Fruit fly (Drosophila melanogaster) whole organism, embryonic: ENCODE measurements around the gene QIL1.

Source experiments
- Abd-B ChIP-seq: fragments of 200-800 bp; sonication (Bioruptor generic); optimal IDR thresholded peaks from 2 replicates; lab custom pipeline; 2018; ENCODE audit warnings: missing biosample characterization, mild to moderate bottlenecking, missing genetic modification characterization, moderate library complexity
- Bgb ChIP-seq: fragments of 200-800 bp; sonication (Bioruptor generic); IDR thresholded peaks from 2 replicates; pipeline ENCODE4 v1.3.6; 2022; ENCODE audit warnings: missing biosample characterization, missing genetic modification characterization; ENCODE audit not compliant: partially characterized antibody
- CG10431 ChIP-seq: fragments of 200-800 bp; sonication (Bioruptor generic); optimal IDR thresholded peaks from 3 replicates; lab custom pipeline; 2018; ENCODE audit warnings: missing biosample characterization, mild to moderate bottlenecking, missing genetic modification characterization
- CG11560 ChIP-seq: fragments of 200-800 bp; sonication (Bioruptor generic); IDR thresholded peaks from 3 replicates; pipeline ENCODE4 v1.3.6; 2022; ENCODE audit warnings: missing biosample characterization, missing genetic modification characterization
- CG14441 ChIP-seq: fragments of 200-800 bp; sonication (Bioruptor generic); IDR thresholded peaks from 2 replicates; pipeline ENCODE4 v1.3.6; 2022; ENCODE audit warnings: missing biosample characterization, missing genetic modification characterization
- CG1603 ChIP-seq: fragments of 200-800 bp; sonication (Bioruptor generic); optimal IDR thresholded peaks from 2 replicates; lab custom pipeline; 2019; ENCODE audit warnings: missing biosample characterization, mild to moderate bottlenecking, missing genetic modification characterization, moderate library complexity
- CG17385 ChIP-seq: fragments of 200-800 bp; sonication (Bioruptor generic); optimal IDR thresholded peaks from 3 replicates; lab custom pipeline; 2018; ENCODE audit warnings: missing biosample characterization, mild to moderate bottlenecking, missing genetic modification characterization
- CG1792 ChIP-seq: fragments of 200-800 bp; sonication (Bioruptor generic); optimal IDR thresholded peaks from 2 replicates; lab custom pipeline; 2016; ENCODE audit warnings: missing biosample characterization, missing genetic modification characterization
- CG2116 ChIP-seq: fragments of 200-800 bp; sonication (Bioruptor generic); optimal IDR thresholded peaks from 3 replicates; lab custom pipeline; 2018; ENCODE audit warnings: missing biosample characterization, mild to moderate bottlenecking, missing genetic modification characterization
- CG30403 ChIP-seq: fragments of 200-800 bp; sonication (Bioruptor generic); optimal IDR thresholded peaks from 3 replicates; lab custom pipeline; 2016; ENCODE audit warnings: missing biosample characterization, missing genetic modification characterization
- CG4617 ChIP-seq: fragments of 200-800 bp; sonication (Bioruptor generic); optimal IDR thresholded peaks from 3 replicates; lab custom pipeline; 2016; ENCODE audit warnings: missing biosample characterization, missing genetic modification characterization, borderline replicate concordance
- CG8478 ChIP-seq: fragments of >200 bp; optimal IDR thresholded peaks from 2 replicates; lab custom pipeline; 2018
- CG8924 ChIP-seq: fragments of 200-800 bp; optimal IDR thresholded peaks from 3 replicates; lab custom pipeline; 2019; ENCODE audit warnings: missing biosample characterization, mild to moderate bottlenecking, missing genetic modification characterization, moderate library complexity
- CG9727 ChIP-seq: fragments of 200-800 bp; sonication (Bioruptor generic); optimal IDR thresholded peaks from 3 replicates; lab custom pipeline; 2017; ENCODE audit warnings: missing biosample characterization, mild to moderate bottlenecking, missing genetic modification characterization
- CG9876 ChIP-seq: fragments of 200-800 bp; sonication (Bioruptor generic); optimal IDR thresholded peaks from 2 replicates; lab custom pipeline; 2016; ENCODE audit warnings: missing biosample characterization, missing genetic modification characterization
- Camta ChIP-seq: fragments of 200-800 bp; sonication (Bioruptor generic); optimal IDR thresholded peaks from 2 replicates; lab custom pipeline; 2016; ENCODE audit warnings: missing biosample characterization, missing genetic modification characterization
- Dek ChIP-seq: fragments of 200-800 bp; sonication (Bioruptor generic); optimal IDR thresholded peaks from 3 replicates; lab custom pipeline; 2019; ENCODE audit warnings: missing biosample characterization, mild to moderate bottlenecking, missing genetic modification characterization, moderate library complexity
- Ets65A ChIP-seq: fragments of 200-800 bp; sonication (Bioruptor generic); peaks from one replicate; lab custom pipeline; 2016; ENCODE audit warnings: missing biosample characterization, missing genetic modification characterization
- GATAe ChIP-seq: fragments of 200-800 bp; sonication (Bioruptor generic); conservative IDR thresholded peaks from 2 replicates; pipeline ENCODE4 v1.3.6; 2022; ENCODE audit warnings: missing biosample characterization, missing genetic modification characterization
- HLH4C ChIP-seq: fragments of 200-800 bp; sonication (Bioruptor generic); IDR thresholded peaks from 3 replicates; pipeline ENCODE4 v1.3.6; 2022; ENCODE audit warnings: missing biosample characterization, missing genetic modification characterization; ENCODE audit not compliant: partially characterized antibody
- HLH54F ChIP-seq: fragments of 200-800 bp; sonication (Bioruptor generic); optimal IDR thresholded peaks from 3 replicates; lab custom pipeline; 2016; ENCODE audit warnings: missing biosample characterization, missing genetic modification characterization
- HmgD ChIP-seq: fragments of 200-800 bp; sonication (Bioruptor generic); optimal IDR thresholded peaks from 3 replicates; lab custom pipeline; 2016; ENCODE audit warnings: missing biosample characterization, missing genetic modification characterization
- Hr3 ChIP-seq: fragments of 200-800 bp; sonication (Bioruptor generic); optimal IDR thresholded peaks from 3 replicates; lab custom pipeline; 2016; ENCODE audit warnings: missing biosample characterization, missing genetic modification characterization
- Hr51 ChIP-seq, 2 experiments: fragments of 200-800 bp; sonication (Bioruptor generic); optimal IDR thresholded peaks; 2 replicates in 1 of 2; 3 replicates in 1 of 2; lab custom pipeline; 2016 to 2018; ENCODE audit warnings: missing biosample characterization in 2 of 2, missing genetic modification characterization in 2 of 2, mild to moderate bottlenecking in 1 of 2, moderate library complexity in 1 of 2
- Lhr ChIP-seq: fragments of 200-800 bp; sonication (Bioruptor generic); optimal IDR thresholded peaks from 3 replicates; lab custom pipeline; 2017; ENCODE audit warnings: mild to moderate bottlenecking, missing biosample characterization, missing genetic modification reagents, missing genetic modification characterization
- Nf-YA ChIP-seq: fragments of 200-800 bp; sonication (Bioruptor generic); IDR thresholded peaks from 2 replicates; pipeline ENCODE4 v1.3.6; 2022; ENCODE audit warnings: missing biosample characterization, missing genetic modification characterization
- Ravus ChIP-seq: fragments of 200-800 bp; sonication (Bioruptor generic); IDR thresholded peaks from 2 replicates; pipeline ENCODE4 v1.3.6; 2022; ENCODE audit warnings: missing biosample characterization, missing genetic modification characterization
- Scr ChIP-seq: fragments of 200-800 bp; sonication (Bioruptor generic); IDR thresholded peaks from 2 replicates; pipeline ENCODE4 v1.3.6; 2022; ENCODE audit warnings: missing biosample characterization, missing genetic modification characterization; ENCODE audit not compliant: partially characterized antibody
- Sin3A ChIP-seq: fragments of >200 bp; optimal IDR thresholded peaks from 2 replicates; lab custom pipeline; 2018
- Sry-δ ChIP-seq: fragments of 200-800 bp; sonication (Bioruptor generic); optimal IDR thresholded peaks from 2 replicates; lab custom pipeline; 2016; ENCODE audit warnings: missing biosample characterization, missing genetic modification characterization
- Tbp ChIP-seq: fragments of >200 bp; optimal IDR thresholded peaks from 2 replicates; lab custom pipeline; 2018; ENCODE audit warnings: missing biosample characterization, missing genetic modification characterization
- bbx ChIP-seq: fragments of 200-800 bp; sonication (Bioruptor generic); IDR thresholded peaks from 2 replicates; pipeline ENCODE4 v1.3.6; 2022; ENCODE audit warnings: missing biosample characterization, missing genetic modification characterization; ENCODE audit not compliant: partially characterized antibody
- bcd ChIP-seq: fragments of 200-800 bp; sonication (Bioruptor generic); optimal IDR thresholded peaks from 2 replicates; lab custom pipeline; 2017; ENCODE audit warnings: missing biosample characterization, mild to moderate bottlenecking, missing genetic modification characterization
- ci ChIP-seq: fragments of 200-800 bp; sonication (Bioruptor generic); IDR thresholded peaks from 3 replicates; pipeline ENCODE4 v1.3.6; 2022; ENCODE audit warnings: missing biosample characterization, missing genetic modification characterization
- croc ChIP-seq: fragments of 200-800 bp; sonication (Bioruptor generic); conservative IDR thresholded peaks from 3 replicates; pipeline ENCODE4 v1.3.6; 2022; ENCODE audit warnings: missing biosample characterization, missing genetic modification characterization
- crol ChIP-seq: fragments of 200-800 bp; sonication (Bioruptor generic); IDR thresholded peaks from 2 replicates; pipeline ENCODE4 v1.3.6; 2022; ENCODE audit warnings: missing biosample characterization, missing genetic modification characterization
- dysf ChIP-seq: fragments of 200-800 bp; sonication (Bioruptor generic); IDR thresholded peaks from 3 replicates; pipeline ENCODE4 v1.3.6; 2022; ENCODE audit warnings: missing biosample characterization, missing genetic modification characterization
- en ChIP-seq: fragments of 200-800 bp; sonication (Bioruptor generic); optimal IDR thresholded peaks from 2 replicates; lab custom pipeline; 2016; ENCODE audit warnings: missing biosample characterization, missing genetic modification characterization
- fd64A ChIP-seq: fragments of 200-800 bp; sonication (Bioruptor generic); optimal IDR thresholded peaks from 3 replicates; lab custom pipeline; 2018; ENCODE audit warnings: missing biosample characterization, mild to moderate bottlenecking, missing genetic modification characterization
- ftz-f1 ChIP-seq: fragments of 200-800 bp; sonication (Bioruptor generic); optimal IDR thresholded peaks from 2 replicates; lab custom pipeline; 2016; ENCODE audit warnings: missing biosample characterization, missing genetic modification characterization
- klu ChIP-seq: fragments of 200-800 bp; sonication (Bioruptor generic); IDR thresholded peaks from 2 replicates; pipeline ENCODE4 v1.3.6; 2022; ENCODE audit warnings: missing biosample characterization, missing genetic modification characterization
- lola ChIP-seq, 3 experiments: fragments of >200 bp in 2 of 3; fragments of 200-800 bp in 1 of 3; sonication (Bioruptor generic) in 1 of 3; optimal IDR thresholded peaks; 2 replicates each; lab custom pipeline; 2017 to 2019; ENCODE audit warnings: missing biosample characterization in 3 of 3, missing genetic modification characterization in 3 of 3, mild to moderate bottlenecking in 1 of 3, moderate library complexity in 1 of 3
- mld ChIP-seq: fragments of 200-800 bp; sonication (Bioruptor generic); IDR thresholded peaks from 3 replicates; pipeline ENCODE4 v1.3.6; 2022; ENCODE audit warnings: missing biosample characterization, missing genetic modification characterization; ENCODE audit not compliant: partially characterized antibody
- pros ChIP-seq: fragments of 200-800 bp; sonication (Bioruptor generic); optimal IDR thresholded peaks from 3 replicates; lab custom pipeline; 2019; ENCODE audit warnings: missing biosample characterization, mild to moderate bottlenecking, missing genetic modification characterization, moderate library complexity
- pzg ChIP-seq: fragments of 200-800 bp; sonication (Bioruptor generic); optimal IDR thresholded peaks from 3 replicates; lab custom pipeline; 2018; ENCODE audit warnings: missing biosample characterization, mild to moderate bottlenecking, missing genetic modification characterization, moderate library complexity
- salm ChIP-seq: fragments of 200-800 bp; sonication (Bioruptor generic); optimal IDR thresholded peaks from 2 replicates; lab custom pipeline; 2018; ENCODE audit warnings: missing biosample characterization, mild to moderate bottlenecking, missing genetic modification characterization
- sens ChIP-seq: fragments of 200-800 bp; sonication (Bioruptor generic); peaks from one replicate; lab custom pipeline; 2016; ENCODE audit warnings: missing biosample characterization, missing genetic modification characterization
- stc ChIP-seq: fragments of 200-800 bp; sonication (Bioruptor generic); IDR thresholded peaks from 2 replicates; pipeline ENCODE4 v1.3.6; 2022; ENCODE audit warnings: missing biosample characterization, missing genetic modification characterization
- vfl ChIP-seq: fragments of 200-800 bp; sonication (Bioruptor generic); optimal IDR thresholded peaks from 2 replicates; lab custom pipeline; 2016; ENCODE audit warnings: missing biosample characterization, missing genetic modification characterization
- wdn ChIP-seq: fragments of 200-800 bp; sonication (Bioruptor generic); IDR thresholded peaks from 2 replicates; pipeline ENCODE4 v1.3.6; 2022; ENCODE audit warnings: missing biosample characterization, missing genetic modification characterization

Gene QIL1

dm6 chr3L:17474711-17475451, 9.1 kb downstream of the QIL1 start, which contains the start of the genes UQCR-Q and CG46525 (continued):
- TF ChIP-seq bcd, result no peak
- peak; percentile 20 for TF ChIP-seq Scr (GFP tag; lab: Robert Waterston, UW)
- no peak for TF ChIP-seq fd64A (GFP tag; lab: Kevin White, UChicago)
- peak; percentile 80 for TF ChIP-seq ftz-f1 (GFP tag; lab: Kevin White, UChicago)
- TF ChIP-seq CG11560 (tag; lab: Robert Waterston, UW), result no peak
- TF ChIP-seq Bgb (GFP tag; lab: Robert Waterston, UW), result peak; percentile 51
- TF ChIP-seq Ravus (GFP tag; lab: Robert Waterston, UW), result no peak
- TF ChIP-seq sens, result peak; percentile 46
- no peak for TF ChIP-seq Camta (GFP tag; lab: Kevin White, UChicago)
- TF ChIP-seq klu (GFP tag; lab: Robert Waterston, UW), result no peak
- TF ChIP-seq Sry-δ (GFP tag; lab: Kevin White, UChicago), result peak; percentile 47
- TF ChIP-seq vfl (GFP tag; lab: Kevin White, UChicago), result no peak
- no peak for TF ChIP-seq wdn (GFP tag; lab: Robert Waterston, UW)
- TF ChIP-seq HLH54F, result peak; percentile 0
- peak; percentile 7; the same call in 1 of the 3 replicates for TF ChIP-seq HLH4C (GFP tag; lab: Robert Waterston, UW)
- no peak for TF ChIP-seq Hr51 (GFP tag; optimal IDR thresholded peaks at IDR 0.05; lab: Kevin White, UChicago)
- TF ChIP-seq en, result no peak
- no peak for TF ChIP-seq crol (GFP tag; lab: Robert Waterston, UW)
- no peak for TF ChIP-seq dysf
- peak; percentile 50 for TF ChIP-seq Dek (tag; lab: Kevin White, UChicago)
- peak; percentile 52 for TF ChIP-seq Abd-B (GFP tag; lab: Kevin White, UChicago)
- no peak for TF ChIP-seq GATAe
- TF ChIP-seq bbx (GFP tag; lab: Robert Waterston, UW), result peak; percentile 45; the same call in 1 of the 2 replicates
- TF ChIP-seq HmgD, result peak; percentile 8
- TF ChIP-seq CG8478 (lab: Kevin White, UChicago), result no peak
- no peak for TF ChIP-seq Hr3 (GFP tag; lab: Kevin White, UChicago)
- peak; percentile 5 for TF ChIP-seq CG8924 (tag; lab: Kevin White, UChicago)
- peak; percentile 25 for TF ChIP-seq Sin3A
- no peak for TF ChIP-seq croc (GFP tag; lab: Robert Waterston, UW)
- no peak for TF ChIP-seq ci (GFP tag; lab: Robert Waterston, UW)
- peak; percentile 53 for TF ChIP-seq Ets65A
- no peak for TF ChIP-seq CG14441 (GFP tag; lab: Robert Waterston, UW)
- TF ChIP-seq CG17385 (GFP tag; lab: Kevin White, UChicago), result no peak
- TF ChIP-seq salm (tag; lab: Kevin White, UChicago), result no peak
- TF ChIP-seq mld (GFP tag; lab: Robert Waterston, UW), result no peak
- TF ChIP-seq CG10431, result no peak
- no peak for TF ChIP-seq CG1792
- TF ChIP-seq Tbp (GFP tag; lab: Kevin White, UChicago), result no peak
- TF ChIP-seq Lhr, result peak; percentile 97
- no peak for TF ChIP-seq pros (GFP tag; lab: Kevin White, UChicago)
- TF ChIP-seq Nf-YA (GFP tag; lab: Robert Waterston, UW), result no peak
- TF ChIP-seq CG9727, result no peak
- peak; percentile 97 for TF ChIP-seq pzg (GFP tag; lab: Kevin White, UChicago)
- TF ChIP-seq lola (GFP tag; optimal IDR thresholded peaks at IDR 0.05; lab: Kevin White, UChicago), result no peak
- no peak for TF ChIP-seq CG30403
- TF ChIP-seq CG9876 (GFP tag; lab: Kevin White, UChicago), result no peak
- no peak for TF ChIP-seq stc (GFP tag; lab: Robert Waterston, UW)
- peak; percentile 72 for TF ChIP-seq CG1603
- peak; percentile 79 for TF ChIP-seq CG2116 (GFP tag; lab: Kevin White, UChicago)
- TF ChIP-seq CG4617 (GFP tag; lab: Kevin White, UChicago), result peak; percentile 65
